Fruit fly (Drosophila melanogaster) whole organism, embryonic: Measurements from ENCODE around the gene CG32708.

ENCODE experiments used
- Abd-B ChIP-seq: fragments of 200-800 bp; sonication (Bioruptor generic); optimal IDR thresholded peaks from 2 replicates; lab custom pipeline; 2018; ENCODE audit warnings: missing biosample characterization, mild to moderate bottlenecking, missing genetic modification characterization, moderate library complexity
- Aef1 ChIP-seq: fragments of 200-800 bp; sonication (Bioruptor generic); IDR thresholded peaks from 3 replicates; pipeline ENCODE4 v1.3.6; 2022; ENCODE audit warnings: missing biosample characterization, missing genetic modification characterization
- CG10147 ChIP-seq: fragments of 200-800 bp; sonication (Bioruptor generic); optimal IDR thresholded peaks from 2 replicates; lab custom pipeline; 2019; ENCODE audit warnings: missing biosample characterization, mild to moderate bottlenecking, missing genetic modification characterization, moderate library complexity
- CG10543 ChIP-seq: fragments of 200-800 bp; sonication (Bioruptor generic); optimal IDR thresholded peaks from 3 replicates; lab custom pipeline; 2017; ENCODE audit warnings: missing biosample characterization, mild to moderate bottlenecking, missing genetic modification characterization, moderate library complexity
- CG12744 ChIP-seq: fragments of 200-800 bp; sonication (Bioruptor generic); optimal IDR thresholded peaks from 2 replicates; lab custom pipeline; 2016; ENCODE audit warnings: missing biosample characterization, missing genetic modification characterization
- CG13123 ChIP-seq: fragments of 200-800 bp; sonication (Bioruptor generic); optimal IDR thresholded peaks from 2 replicates; lab custom pipeline; 2016; ENCODE audit warnings: missing biosample characterization, missing genetic modification characterization
- CG14965 ChIP-seq: fragments of 200-800 bp; sonication (Bioruptor generic); optimal IDR thresholded peaks from 2 replicates; lab custom pipeline; 2016; ENCODE audit warnings: missing biosample characterization, missing genetic modification characterization, borderline replicate concordance
- CG1529 ChIP-seq: fragments of 200-800 bp; sonication (Bioruptor generic); optimal IDR thresholded peaks from 3 replicates; lab custom pipeline; 2018; ENCODE audit warnings: missing biosample characterization, missing genetic modification characterization
- CG18599 ChIP-seq: fragments of 200-800 bp; sonication (Bioruptor generic); optimal IDR thresholded peaks from 3 replicates; lab custom pipeline; 2017; ENCODE audit warnings: missing biosample characterization, missing genetic modification characterization, mild to moderate bottlenecking, moderate library complexity, missing genetic modification reagents
- CG2116 ChIP-seq: fragments of 200-800 bp; sonication (Bioruptor generic); optimal IDR thresholded peaks from 3 replicates; lab custom pipeline; 2018; ENCODE audit warnings: missing biosample characterization, mild to moderate bottlenecking, missing genetic modification characterization
- CG3065 ChIP-seq: fragments of 200-800 bp; sonication (Bioruptor generic); optimal IDR thresholded peaks from 2 replicates; lab custom pipeline; 2016; ENCODE audit warnings: missing biosample characterization, missing genetic modification characterization
- CG34422 ChIP-seq: fragments of 200-800 bp; sonication (Bioruptor generic); IDR thresholded peaks from 3 replicates; pipeline ENCODE4 v1.3.6; 2022; ENCODE audit warnings: missing biosample characterization, missing genetic modification characterization
- CG4707 ChIP-seq: fragments of 200-800 bp; sonication (Bioruptor generic); optimal IDR thresholded peaks from 2 replicates; lab custom pipeline; 2018; ENCODE audit warnings: missing biosample characterization, mild to moderate bottlenecking, missing genetic modification characterization, moderate library complexity
- CG4820 ChIP-seq: fragments of 200-800 bp; sonication (Bioruptor generic); optimal IDR thresholded peaks from 3 replicates; lab custom pipeline; 2016; ENCODE audit warnings: missing biosample characterization, missing genetic modification characterization
- CG7271 ChIP-seq: fragments of 200-800 bp; sonication (Bioruptor generic); optimal IDR thresholded peaks from 2 replicates; lab custom pipeline; 2018; ENCODE audit warnings: missing biosample characterization, mild to moderate bottlenecking, missing genetic modification characterization, moderate library complexity
- CG7839 ChIP-seq: fragments of 200-800 bp; sonication (Bioruptor generic); optimal IDR thresholded peaks from 3 replicates; lab custom pipeline; 2018; ENCODE audit warnings: missing biosample characterization, mild to moderate bottlenecking, missing genetic modification characterization, moderate library complexity
- CG7963 ChIP-seq: fragments of 200-800 bp; sonication (Bioruptor generic); IDR thresholded peaks from 3 replicates; pipeline ENCODE4 v1.3.6; 2022; ENCODE audit warnings: missing biosample characterization, missing genetic modification characterization; ENCODE audit not compliant: partially characterized antibody
- CG7987 ChIP-seq: fragments of 200-800 bp; sonication (Bioruptor generic); optimal IDR thresholded peaks from 2 replicates; lab custom pipeline; 2018; ENCODE audit warnings: missing biosample characterization, mild to moderate bottlenecking, missing genetic modification characterization, moderate library complexity
- CG8944 ChIP-seq: fragments of 200-800 bp; sonication (Bioruptor generic); optimal IDR thresholded peaks from 3 replicates; lab custom pipeline; 2016; ENCODE audit warnings: missing biosample characterization, missing genetic modification characterization
- CG9609 ChIP-seq: fragments of 200-800 bp; sonication (Bioruptor generic); optimal IDR thresholded peaks from 3 replicates; lab custom pipeline; 2016; ENCODE audit warnings: missing biosample characterization, missing genetic modification characterization
- Fer1 ChIP-seq: fragments of 200-800 bp; sonication (Bioruptor generic); optimal IDR thresholded peaks from 2 replicates; lab custom pipeline; 2017; ENCODE audit warnings: missing biosample characterization, mild to moderate bottlenecking, missing genetic modification characterization
- Fer2 ChIP-seq: fragments of 200-800 bp; sonication (Bioruptor generic); optimal IDR thresholded peaks from 2 replicates; lab custom pipeline; 2018; ENCODE audit warnings: missing biosample characterization, mild to moderate bottlenecking, missing genetic modification characterization, moderate library complexity
- HHEX ChIP-seq: fragments of 200-800 bp; sonication (Bioruptor generic); optimal IDR thresholded peaks from 3 replicates; lab custom pipeline; 2017; ENCODE audit warnings: missing biosample characterization, mild to moderate bottlenecking, missing genetic modification characterization, missing genetic modification reagents
- HLH4C ChIP-seq: fragments of 200-800 bp; sonication (Bioruptor generic); IDR thresholded peaks from 3 replicates; pipeline ENCODE4 v1.3.6; 2022; ENCODE audit warnings: missing biosample characterization, missing genetic modification characterization; ENCODE audit not compliant: partially characterized antibody
- MTF-1 ChIP-seq: fragments of 200-800 bp; sonication (Bioruptor generic); optimal IDR thresholded peaks from 2 replicates; lab custom pipeline; 2018; ENCODE audit warnings: missing biosample characterization, mild to moderate bottlenecking, missing genetic modification characterization, borderline replicate concordance
- Med ChIP-seq: fragments of 200-800 bp; sonication (Bioruptor generic); peaks from one replicate; lab custom pipeline; 2016; ENCODE audit warnings: missing biosample characterization, missing genetic modification characterization, mild to moderate bottlenecking, inconsistent platforms, moderate library complexity
- NFAT ChIP-seq: fragments of 200-800 bp; sonication (Bioruptor generic); IDR thresholded peaks from 2 replicates; pipeline ENCODE4 v1.3.6; 2022; ENCODE audit warnings: missing biosample characterization, missing genetic modification characterization
- NK7.1 ChIP-seq: fragments of 200-800 bp; sonication (Bioruptor generic); optimal IDR thresholded peaks from 3 replicates; lab custom pipeline; 2016; ENCODE audit warnings: missing biosample characterization, missing genetic modification characterization
- Oli ChIP-seq: fragments of 200-800 bp; sonication (Bioruptor generic); optimal IDR thresholded peaks from 2 replicates; lab custom pipeline; 2018; ENCODE audit warnings: missing biosample characterization, mild to moderate bottlenecking, missing genetic modification characterization, moderate library complexity
- Rfx ChIP-seq: fragments of 200-800 bp; sonication (Bioruptor generic); IDR thresholded peaks from 2 replicates; pipeline ENCODE4 v1.3.6; 2022; ENCODE audit warnings: missing biosample characterization, missing genetic modification characterization
- aop ChIP-seq: fragments of 200-800 bp; sonication (Bioruptor generic); IDR thresholded peaks from 2 replicates; pipeline ENCODE4 v1.3.6; 2022; ENCODE audit warnings: missing biosample characterization, missing genetic modification characterization
- ato ChIP-seq: fragments of 200-800 bp; sonication (Bioruptor generic); IDR thresholded peaks from 2 replicates; pipeline ENCODE4 v1.3.6; 2022; ENCODE audit warnings: missing biosample characterization, missing genetic modification characterization; ENCODE audit not compliant: partially characterized antibody
- bbx ChIP-seq: fragments of 200-800 bp; sonication (Bioruptor generic); IDR thresholded peaks from 2 replicates; pipeline ENCODE4 v1.3.6; 2022; ENCODE audit warnings: missing biosample characterization, missing genetic modification characterization; ENCODE audit not compliant: partially characterized antibody
- bcd ChIP-seq: fragments of 200-800 bp; sonication (Bioruptor generic); optimal IDR thresholded peaks from 2 replicates; lab custom pipeline; 2017; ENCODE audit warnings: missing biosample characterization, mild to moderate bottlenecking, missing genetic modification characterization
- cwo ChIP-seq: fragments of 200-800 bp; sonication (Bioruptor generic); optimal IDR thresholded peaks from 3 replicates; lab custom pipeline; 2017; ENCODE audit warnings: missing biosample characterization, missing genetic modification characterization, mild to moderate bottlenecking, moderate library complexity, missing genetic modification reagents
- dan ChIP-seq: fragments of 200-800 bp; sonication (Bioruptor generic); IDR thresholded peaks from 2 replicates; pipeline ENCODE4 v1.3.6; 2022; ENCODE audit warnings: missing biosample characterization, missing genetic modification characterization
- emc ChIP-seq: fragments of 200-800 bp; sonication (Bioruptor generic); optimal IDR thresholded peaks from 2 replicates; lab custom pipeline; 2016; ENCODE audit warnings: missing biosample characterization, missing genetic modification characterization
- esg ChIP-seq: fragments of 200-800 bp; sonication (Bioruptor generic); conservative IDR thresholded peaks from 2 replicates; pipeline ENCODE4 v1.3.6; 2022; ENCODE audit warnings: missing biosample characterization, missing genetic modification characterization
- eyg ChIP-seq: fragments of 200-800 bp; sonication (Bioruptor generic); optimal IDR thresholded peaks from 3 replicates; lab custom pipeline; 2016; ENCODE audit warnings: missing biosample characterization, missing genetic modification characterization
- gem ChIP-seq: fragments of 200-800 bp; sonication (Bioruptor generic); optimal IDR thresholded peaks from 2 replicates; lab custom pipeline; 2019; ENCODE audit warnings: missing biosample characterization, mild to moderate bottlenecking, missing genetic modification characterization, moderate library complexity
- jigr1 ChIP-seq: fragments of 200-800 bp; sonication (Bioruptor generic); IDR thresholded peaks from 3 replicates; pipeline ENCODE4 v1.3.6; 2022; ENCODE audit warnings: missing biosample characterization, missing genetic modification characterization
- nerfin-1 ChIP-seq: fragments of 200-800 bp; sonication (Bioruptor generic); optimal IDR thresholded peaks from 3 replicates; lab custom pipeline; 2019; ENCODE audit warnings: missing biosample characterization, mild to moderate bottlenecking, missing genetic modification characterization, moderate library complexity
- nom ChIP-seq: fragments of 200-800 bp; sonication (Bioruptor generic); optimal IDR thresholded peaks from 2 replicates; lab custom pipeline; 2017; ENCODE audit warnings: missing biosample characterization, missing genetic modification characterization, mild to moderate bottlenecking, moderate library complexity, missing genetic modification reagents
- repo ChIP-seq: fragments of 200-800 bp; sonication (Bioruptor generic); optimal IDR thresholded peaks from 2 replicates; lab custom pipeline; 2016; ENCODE audit warnings: missing biosample characterization, missing genetic modification characterization
- ro ChIP-seq: fragments of 200-800 bp; sonication (Bioruptor generic); IDR thresholded peaks from 2 replicates; pipeline ENCODE4 v1.3.6; 2022; ENCODE audit warnings: missing biosample characterization, missing genetic modification characterization
- sim ChIP-seq: fragments of 200-800 bp; sonication (Bioruptor generic); IDR thresholded peaks from 2 replicates; pipeline ENCODE4 v1.3.6; 2022; ENCODE audit warnings: missing biosample characterization, missing genetic modification characterization
- slp2 ChIP-seq: fragments of 200-800 bp; sonication (Bioruptor generic); optimal IDR thresholded peaks from 2 replicates; lab custom pipeline; 2016; ENCODE audit warnings: missing biosample characterization, missing genetic modification characterization
- tgo ChIP-seq: fragments of 200-800 bp; sonication (Bioruptor generic); IDR thresholded peaks from 3 replicates; pipeline ENCODE4 v1.3.6; 2022; ENCODE audit warnings: missing biosample characterization, missing genetic modification characterization
- wor ChIP-seq: fragments of 200-800 bp; sonication (Bioruptor generic); IDR thresholded peaks from 2 replicates; pipeline ENCODE4 v1.3.6; 2022; ENCODE audit warnings: missing biosample characterization, missing genetic modification characterization

The CG32708 gene

DNA sequence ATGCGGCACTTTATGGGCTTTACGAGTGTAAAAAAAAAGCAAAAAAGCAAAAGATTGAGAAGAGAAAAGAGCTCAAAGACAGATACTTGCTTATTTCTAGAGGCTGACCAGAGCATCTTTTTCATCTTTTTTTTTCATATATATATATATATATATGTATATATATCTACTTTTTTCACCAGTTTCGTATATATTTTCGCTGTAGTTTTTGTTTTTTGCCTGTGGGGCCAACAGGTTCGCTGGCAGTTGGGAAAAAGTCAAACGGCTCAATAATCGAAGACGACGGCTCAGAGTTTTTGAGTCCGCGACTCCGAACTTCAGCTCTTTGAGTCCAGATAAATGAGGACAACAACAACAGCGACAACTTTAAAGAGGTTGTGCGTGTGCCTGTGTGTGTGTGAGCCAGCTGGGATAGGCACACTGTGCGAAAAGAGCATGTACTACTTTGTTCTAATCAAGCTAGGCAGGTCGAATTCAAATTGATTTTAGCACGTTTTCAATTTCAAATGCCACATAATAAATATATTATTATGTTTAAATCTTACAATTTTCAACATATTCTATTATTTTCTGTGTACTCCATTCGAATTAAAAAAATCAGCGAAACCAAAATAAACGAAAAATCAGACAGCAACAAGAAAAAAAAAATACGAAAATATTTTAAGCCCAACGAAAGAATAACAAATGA lies 18.8 kb upstream of the CG32708 start (continued):
- TF ChIP-seq slp2 (GFP tag; lab: Kevin White, UChicago) (no peak), CG14965 (GFP tag; lab: Kevin White, UChicago) (no peak), aop (no peak), Fer2 (tag; lab: Kevin White, UChicago) (no peak), repo (GFP tag; lab: Kevin White, UChicago) (no peak), bcd (GFP tag; lab: Kevin White, UChicago) (peak; percentile 3), Oli (tag; lab: Kevin White, UChicago) (peak; percentile 35), emc (no peak), CG13123 (GFP tag; lab: Kevin White, UChicago) (no peak), CG10543 (no peak), wor (GFP tag; lab: Robert Waterston, UW) (no peak), CG9609 (GFP tag; lab: Kevin White, UChicago) (no peak), CG34422 (GFP tag; lab: Robert Waterston, UW) (no peak; the same call in 2 of the 3 replicates), MTF-1 (GFP tag; lab: Kevin White, UChicago) (no peak), CG7987 (no peak), esg (no peak), cwo (GFP tag; lab: Kevin White, UChicago) (no peak), Rfx (GFP tag; lab: Robert Waterston, UW) (peak; percentile 58), CG7271 (tag; lab: Kevin White, UChicago) (no peak), CG18599 (no peak), CG10147 (GFP tag; lab: Kevin White, UChicago) (no peak), NFAT (no peak), eyg (GFP tag; lab: Kevin White, UChicago) (no peak), jigr1 (GFP tag; lab: Robert Waterston, UW) (no peak), Abd-B (GFP tag; lab: Kevin White, UChicago) (no peak), CG2116 (GFP tag; lab: Kevin White, UChicago) (no peak), dan (no peak), bbx (no peak), sim (GFP tag; lab: Robert Waterston, UW) (no peak), nom (GFP tag; lab: Kevin White, UChicago) (peak; percentile 63), CG4820 (no peak), HLH4C (no peak), HHEX (GFP tag; lab: Kevin White, UChicago) (peak; percentile 18), CG12744 (GFP tag; lab: Kevin White, UChicago) (no peak), Fer1 (GFP tag; lab: Kevin White, UChicago) (no peak), CG4707 (no peak), CG7963 (GFP tag; lab: Robert Waterston, UW) (no peak), ro (GFP tag; lab: Robert Waterston, UW) (no peak), CG3065 (GFP tag; lab: Kevin White, UChicago) (no peak), ato (GFP tag; lab: Robert Waterston, UW) (no peak), NK7.1 (GFP tag; lab: Kevin White, UChicago) (no peak), tgo (peak; percentile 45; the same call in 1 of the 3 replicates), nerfin-1 (no peak), gem (peak; percentile 57), CG1529 (no peak), CG8944 (GFP tag; lab: Kevin White, UChicago) (no peak), Aef1 (peak; percentile 41; the same call in 2 of the 3 replicates), CG7839 (peak; percentile 48), Med (peak; percentile 43)
